Worm (Caenorhabditis elegans) whole organism, L2 larva: ENCODE measurements around the gene ekl-5.

Source experiments
- C34F6.9 ChIP-seq: fragments of 150-350 bp; optimal IDR thresholded peaks from 2 replicates; lab custom pipeline; 2014; ENCODE audit warnings: missing biosample characterization, missing genetic modification characterization
- F13H6.1 ChIP-seq: sonication (generic microtip); optimal IDR thresholded peaks from 2 replicates; lab custom pipeline; 2016; ENCODE audit warnings: missing genetic modification characterization, missing compliant biosample characterization
- R02D3.7 ChIP-seq: fragments of 150-350 bp; optimal IDR thresholded peaks from 2 replicates; lab custom pipeline; 2014; ENCODE audit warnings: missing biosample characterization, missing genetic modification characterization
- Y55F3AM.14 ChIP-seq: fragments of 200-800 bp; sonication (Bioruptor generic); optimal IDR thresholded peaks from 2 replicates; lab custom pipeline; 2018; ENCODE audit warnings: mild to moderate bottlenecking, missing genetic modification characterization, missing compliant biosample characterization
- ZK546.5 ChIP-seq: sonication (generic microtip); optimal IDR thresholded peaks from 2 replicates; lab custom pipeline; 2017; ENCODE audit warnings: missing biosample characterization, missing genetic modification characterization
- alr-1 ChIP-seq: fragments of 150-350 bp; optimal IDR thresholded peaks from 2 replicates; lab custom pipeline; 2014; ENCODE audit warnings: missing biosample characterization, missing genetic modification characterization
- aly-2 ChIP-seq: fragments of 150-350 bp; optimal IDR thresholded peaks from 2 replicates; lab custom pipeline; 2014; ENCODE audit warnings: missing biosample characterization, missing genetic modification characterization
- ama-1 ChIP-seq: fragments of 150-350 bp; optimal IDR thresholded peaks from 2 replicates; lab custom pipeline; 2018; ENCODE audit warnings: inconsistent platforms
- blmp-1 ChIP-seq: sonication (generic microtip); optimal IDR thresholded peaks from 2 replicates; lab custom pipeline; 2017; ENCODE audit warnings: missing genetic modification characterization, mild to moderate bottlenecking, missing compliant biosample characterization, antibody characterized with exemption, moderate library complexity; ENCODE audit not compliant: insufficient read depth
- ceh-16 ChIP-seq: fragments of 150-350 bp; optimal IDR thresholded peaks from 2 replicates; lab custom pipeline; 2014; ENCODE audit warnings: missing biosample characterization, missing genetic modification characterization
- ceh-82 ChIP-seq: fragments of 150-350 bp; optimal IDR thresholded peaks from 2 replicates; lab custom pipeline; 2014; ENCODE audit warnings: missing biosample characterization, missing genetic modification characterization
- crh-2 ChIP-seq: sonication (generic microtip); optimal IDR thresholded peaks from 2 replicates; lab custom pipeline; 2017; ENCODE audit warnings: missing biosample characterization, missing genetic modification characterization
- dmd-4 ChIP-seq: sonication (generic microtip); optimal IDR thresholded peaks from 2 replicates; lab custom pipeline; 2017; ENCODE audit warnings: missing biosample characterization, missing genetic modification characterization
- egl-27 ChIP-seq: sonication (generic microtip); optimal IDR thresholded peaks from 3 replicates; lab custom pipeline; 2017; ENCODE audit warnings: missing biosample characterization, missing genetic modification reagents, missing genetic modification characterization
- elt-1 ChIP-seq: fragments of 150-350 bp; optimal IDR thresholded peaks from 2 replicates; lab custom pipeline; 2014; ENCODE audit warnings: missing biosample characterization, missing genetic modification characterization
- elt-3 ChIP-seq: sonication (generic microtip); optimal IDR thresholded peaks from 2 replicates; lab custom pipeline; 2017; ENCODE audit warnings: missing biosample characterization, missing genetic modification characterization
- fos-1 ChIP-seq: fragments of 150-350 bp; optimal IDR thresholded peaks from 2 replicates; lab custom pipeline; 2014; ENCODE audit warnings: missing biosample characterization, missing genetic modification characterization
- gmeb-1 ChIP-seq: fragments of 150-350 bp; optimal IDR thresholded peaks from 2 replicates; lab custom pipeline; 2014; ENCODE audit warnings: missing biosample characterization, missing genetic modification characterization
- lin-11 ChIP-seq: fragments of 150-350 bp; sonication (generic microtip); optimal IDR thresholded peaks from 2 replicates; lab custom pipeline; 2014; ENCODE audit warnings: missing biosample characterization, missing genetic modification characterization, inconsistent platforms, mixed read lengths
- lin-13 ChIP-seq: fragments of 150-350 bp; optimal IDR thresholded peaks from 2 replicates; lab custom pipeline; 2014; ENCODE audit warnings: missing biosample characterization, missing genetic modification reagents, missing genetic modification characterization
- lin-39 ChIP-seq: fragments of 150-350 bp; optimal IDR thresholded peaks from 2 replicates; lab custom pipeline; 2014; ENCODE audit warnings: missing biosample characterization, missing genetic modification reagents, missing genetic modification characterization
- lsy-2 ChIP-seq, 2 experiments: fragments of 150-350 bp in 1 of 2; sonication (generic microtip) in 1 of 2; optimal IDR thresholded peaks; 2 replicates each; lab custom pipeline; 2014 to 2017; ENCODE audit warnings: missing biosample characterization in 2 of 2, missing genetic modification characterization in 2 of 2
- mab-5 ChIP-seq: fragments of 150-350 bp; optimal IDR thresholded peaks from 2 replicates; lab custom pipeline; 2014; ENCODE audit warnings: missing biosample characterization, missing genetic modification characterization
- mbf-1 ChIP-seq: sonication (generic microtip); optimal IDR thresholded peaks from 2 replicates; lab custom pipeline; 2017; ENCODE audit warnings: missing biosample characterization, missing genetic modification characterization
- mdl-1 ChIP-seq, 2 experiments: fragments of 150-350 bp in 1 of 2; sonication (generic microtip) in 1 of 2; optimal IDR thresholded peaks; 2 replicates each; lab custom pipeline; 2017; ENCODE audit warnings: missing biosample characterization in 2 of 2, missing genetic modification characterization in 2 of 2
- nhr-10 ChIP-seq: sonication (generic microtip); optimal IDR thresholded peaks from 2 replicates; lab custom pipeline; 2017; ENCODE audit warnings: missing biosample characterization, missing genetic modification characterization
- nhr-11 ChIP-seq: fragments of 150-350 bp; optimal IDR thresholded peaks from 2 replicates; lab custom pipeline; 2014; ENCODE audit warnings: missing biosample characterization, missing genetic modification characterization
- nhr-12 ChIP-seq: fragments of 150-350 bp; optimal IDR thresholded peaks from 2 replicates; lab custom pipeline; 2014; ENCODE audit warnings: missing biosample characterization, missing genetic modification characterization
- nhr-129 ChIP-seq: fragments of 150-350 bp; optimal IDR thresholded peaks from 2 replicates; lab custom pipeline; 2014; ENCODE audit warnings: missing biosample characterization, missing genetic modification characterization
- nhr-21 ChIP-seq: fragments of 150-350 bp; optimal IDR thresholded peaks from 2 replicates; lab custom pipeline; 2014; ENCODE audit warnings: missing biosample characterization, missing genetic modification characterization
- nhr-23 ChIP-seq: fragments of 150-350 bp; optimal IDR thresholded peaks from 2 replicates; lab custom pipeline; 2014; ENCODE audit warnings: missing biosample characterization, missing genetic modification reagents, missing genetic modification characterization
- nhr-237 ChIP-seq: fragments of 150-350 bp; optimal IDR thresholded peaks from 2 replicates; lab custom pipeline; 2014; ENCODE audit warnings: missing biosample characterization, missing genetic modification characterization
- nhr-25 ChIP-seq: fragments of 150-350 bp; sonication (generic microtip); optimal IDR thresholded peaks from 3 replicates; lab custom pipeline; 2014; ENCODE audit warnings: missing biosample characterization, missing genetic modification characterization
- nhr-6 ChIP-seq: fragments of 150-350 bp; optimal IDR thresholded peaks from 2 replicates; lab custom pipeline; 2014; ENCODE audit warnings: missing biosample characterization, missing genetic modification characterization
- nhr-77 ChIP-seq: fragments of 150-350 bp; optimal IDR thresholded peaks from 2 replicates; lab custom pipeline; 2014; ENCODE audit warnings: missing biosample characterization, missing genetic modification characterization
- peb-1 ChIP-seq: fragments of 150-350 bp; optimal IDR thresholded peaks from 2 replicates; lab custom pipeline; 2014; ENCODE audit warnings: missing biosample characterization, missing genetic modification characterization
- sem-4 ChIP-seq: fragments of 150-350 bp; optimal IDR thresholded peaks from 2 replicates; lab custom pipeline; 2014; ENCODE audit warnings: missing biosample characterization, missing genetic modification reagents, missing genetic modification characterization
- skn-1 ChIP-seq: sonication (generic microtip); optimal IDR thresholded peaks from 2 replicates; lab custom pipeline; 2017; ENCODE audit warnings: missing biosample characterization, missing genetic modification characterization
- sma-3 ChIP-seq: sonication (generic microtip); optimal IDR thresholded peaks from 2 replicates; lab custom pipeline; 2016; ENCODE audit warnings: missing genetic modification reagents, missing genetic modification characterization, missing compliant biosample characterization
- sma-9 ChIP-seq, 2 experiments: fragments of 150-350 bp in 1 of 2; sonication (generic microtip) in 1 of 2; optimal IDR thresholded peaks; 2 replicates each; lab custom pipeline; 2014 to 2016; ENCODE audit warnings: missing genetic modification characterization in 2 of 2, mild to moderate bottlenecking in 1 of 2, missing biosample characterization in 1 of 2, missing compliant biosample characterization in 1 of 2, missing genetic modification reagents in 1 of 2, moderate library complexity in 1 of 2
- snpc-4 ChIP-seq: fragments of 150-350 bp; optimal IDR thresholded peaks from 2 replicates; lab custom pipeline; 2014; ENCODE audit warnings: missing biosample characterization, missing genetic modification characterization
- unc-39 ChIP-seq: fragments of 150-350 bp; optimal IDR thresholded peaks from 2 replicates; lab custom pipeline; 2014; ENCODE audit warnings: missing biosample characterization, missing genetic modification characterization
- unc-55 ChIP-seq: fragments of 150-350 bp; sonication (generic microtip); optimal IDR thresholded peaks from 3 replicates; lab custom pipeline; 2014; ENCODE audit warnings: missing biosample characterization, missing genetic modification reagents, missing genetic modification characterization
- unc-62 ChIP-seq: fragments of 150-350 bp; optimal IDR thresholded peaks from 2 replicates; lab custom pipeline; 2014; ENCODE audit warnings: missing biosample characterization, missing genetic modification reagents, missing genetic modification characterization
- zag-1 ChIP-seq: fragments of 150-350 bp; optimal IDR thresholded peaks from 2 replicates; lab custom pipeline; 2014; ENCODE audit warnings: missing biosample characterization, missing genetic modification characterization
- ztf-1 ChIP-seq: fragments of 200-800 bp; sonication (Bioruptor generic); conservative IDR thresholded peaks from 2 replicates; pipeline ENCODE4 v1.3.6; 2022; ENCODE audit warnings: missing genetic modification characterization, missing compliant biosample characterization
- ztf-11 ChIP-seq: sonication (generic microtip); optimal IDR thresholded peaks from 2 replicates; lab custom pipeline; 2017; ENCODE audit warnings: missing biosample characterization, missing genetic modification characterization
- ztf-4 ChIP-seq: fragments of 150-350 bp; optimal IDR thresholded peaks from 2 replicates; lab custom pipeline; 2014; ENCODE audit warnings: missing biosample characterization, missing genetic modification characterization

Gene ekl-5

ce11 chrX:13928532-13928931 is 11.6 kb upstream of the ekl-5 start:
- TF ChIP-seq lsy-2 (tag; optimal IDR thresholded peaks at IDR 0.05; lab: Kevin White, UChicago) (no peak), ZK546.5 (tag; lab: Kevin White, UChicago) (no peak), nhr-6 (tag; lab: Kevin White, UChicago) (no peak)

- no peak for TF ChIP-seq peb-1 (tag; lab: Kevin White, UChicago)
- no peak for TF ChIP-seq lin-39 (tag; lab: Kevin White, UChicago)
- no peak for TF ChIP-seq ceh-16
These were observed 9.1 kb upstream of the ekl-5 start, which contains the start of gene meg-2 for ce11 chrX:13926029-13926428. Gene meg-2 (minus strand): TSS chrX:13926129.

- TF ChIP-seq nhr-12 (tag; lab: Kevin White, UChicago) (no peak), ZK546.5 (tag; lab: Kevin White, UChicago) (no peak), ceh-16 (peak; percentile 52), gmeb-1 (tag; lab: Kevin White, UChicago) (peak; percentile 31), C34F6.9 (peak; percentile 28), lsy-2 (tag; optimal IDR thresholded peaks at IDR 0.05; lab: Kevin White, UChicago) (peak in 1 of 2 experiments; percentile 38), ceh-82 (tag; lab: Kevin White, UChicago) (no peak), lin-11 (tag; lab: Kevin White, UChicago) (no peak), nhr-77 (tag; lab: Kevin White, UChicago) (no peak), sma-3 (GFP tag; lab: Kevin White, UChicago) (peak; percentile 86), nhr-11 (no peak), nhr-10 (tag; lab: Kevin White, UChicago) (no peak), elt-3 (tag; lab: Kevin White, UChicago) (no peak), unc-39 (tag; lab: Kevin White, UChicago) (no peak), ama-1 (lab: Kevin White, UChicago) (no peak), nhr-237 (tag; lab: Kevin White, UChicago) (no peak), mab-5 (no peak), sem-4 (tag; lab: Kevin White, UChicago) (peak; percentile 88), peb-1 (tag; lab: Kevin White, UChicago) (no peak), elt-1 (no peak), R02D3.7 (tag; lab: Kevin White, UChicago) (no peak), skn-1 (tag; lab: Kevin White, UChicago) (no peak), mdl-1 (tag; optimal IDR thresholded peaks at IDR 0.05; lab: Kevin White, UChicago) (no peak), nhr-6 (tag; lab: Kevin White, UChicago) (peak; percentile 78), lin-13 (GFP tag; lab: Kevin White, UChicago) (peak; percentile 40), blmp-1 (tag; lab: Kevin White, UChicago) (peak; percentile 33), ztf-11 (no peak), crh-2 (tag; lab: Kevin White, UChicago) (peak; percentile 74), nhr-23 (no peak), snpc-4 (tag; lab: Kevin White, UChicago) (no peak), sma-9 (GFP tag; optimal IDR thresholded peaks at IDR 0.05; lab: Kevin White, UChicago) (peak; percentile 50), sma-9 (tag; optimal IDR thresholded peaks at IDR 0.05; lab: Kevin White, UChicago) (no peak), aly-2 (tag; lab: Kevin White, UChicago) (no peak), unc-62 (GFP tag; lab: Kevin White, UChicago) (no peak), nhr-129 (tag; lab: Kevin White, UChicago) (peak; percentile 53), unc-55 (GFP tag; lab: Kevin White, UChicago) (peak; percentile 18), ztf-1 (GFP tag; lab: Robert Waterston, UW) (no peak), nhr-21 (tag; lab: Kevin White, UChicago) (peak; percentile 59), egl-27 (tag; lab: Kevin White, UChicago) (peak; percentile 83), zag-1 (tag; lab: Kevin White, UChicago) (no peak), mbf-1 (tag; lab: Kevin White, UChicago) (no peak), dmd-4 (tag; lab: Kevin White, UChicago) (no peak), ztf-4 (tag; lab: Kevin White, UChicago) (peak; percentile 10), nhr-25 (tag; lab: Kevin White, UChicago) (peak; percentile 94), lin-39 (tag; lab: Kevin White, UChicago) (no peak), Y55F3AM.14 (GFP tag; lab: Kevin White, UChicago) (no peak), fos-1 (tag; lab: Kevin White, UChicago) (peak; percentile 27), F13H6.1 (peak; percentile 60), alr-1 (no peak)
These were observed 3.5 kb upstream of the ekl-5 start for ce11 chrX:13920374-13920986.
